Worm (Caenorhabditis elegans): Measurements from ENCODE around the gene ugt-67.
A peak's percentile ranks its signal among the peaks of the same experiment; 100 is the strongest.

Gene ugt-67

DNA sequence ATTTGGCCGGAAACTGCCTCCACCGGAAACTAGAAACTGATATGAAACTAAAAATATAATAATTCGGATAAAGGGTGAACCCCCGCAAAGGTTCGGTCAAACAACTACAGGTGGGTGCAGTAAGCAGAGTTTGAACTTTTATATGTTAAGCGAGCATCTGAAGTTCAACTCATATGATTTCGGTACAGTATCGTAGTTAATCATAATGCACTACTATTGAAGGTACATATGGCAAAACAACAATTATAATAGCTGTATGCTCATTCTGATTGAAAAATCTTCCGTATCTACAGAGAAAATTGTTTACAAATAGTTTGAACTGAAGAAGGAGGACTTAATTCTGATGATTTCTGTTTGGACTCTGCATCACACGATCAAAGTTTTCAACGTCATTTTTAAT is 32.1 kb downstream of the ugt-67 start:
- TF ChIP-seq mdl-1 (tag; optimal IDR thresholded peaks at IDR 0.05) (no peak), efl-3 (GFP tag; optimal IDR thresholded peaks at IDR 0.05) (no peak), blmp-1 (tag; optimal IDR thresholded peaks at IDR 0.05) (no peak), sox-4 (tag; optimal IDR thresholded peaks at IDR 0.05) (no peak), aly-2 (tag; optimal IDR thresholded peaks at IDR 0.05) (no peak), nhr-84 (tag; optimal IDR thresholded peaks at IDR 0.05) (no peak), dsc-1 (tag; optimal IDR thresholded peaks at IDR 0.05) (no peak), egl-13 (tag; optimal IDR thresholded peaks at IDR 0.05) (no peak), rnt-1 (tag; optimal IDR thresholded peaks at IDR 0.05) (no peak), aha-1 (tag; optimal IDR thresholded peaks at IDR 0.05) (no peak), Y116A8C.19 (tag; optimal IDR thresholded peaks at IDR 0.05; ENCODE audit: borderline replicate concordance) (no peak), tlp-1 (tag; optimal IDR thresholded peaks at IDR 0.05) (no peak), ceh-8 (GFP tag; optimal IDR thresholded peaks at IDR 0.05) (no peak), dpl-1 (GFP tag; optimal IDR thresholded peaks at IDR 0.05) (no peak), nhr-20 (tag; optimal IDR thresholded peaks at IDR 0.05) (no peak), nhr-11 (tag; optimal IDR thresholded peaks at IDR 0.05) (no peak), ztf-11 (tag; optimal IDR thresholded peaks at IDR 0.05) (no peak), ceh-88 (GFP tag; IDR thresholded peaks at IDR 0.05) (no peak)

ce11 chrV:4934406-4934805 is 33.2 kb downstream of the ugt-67 start, which contains the start of gene catp-2:
Gene catp-2, plus strand, starts transcription at chrV:4934706.
- TF ChIP-seq isw-1 (GFP tag; IDR thresholded peaks at IDR 0.05) (no peak), dpl-1 (GFP tag; optimal IDR thresholded peaks at IDR 0.05) (no peak), unc-30 (tag; optimal IDR thresholded peaks at IDR 0.05) (no peak), rnt-1 (tag; optimal IDR thresholded peaks at IDR 0.05) (no peak), lin-13 (GFP tag; optimal IDR thresholded peaks at IDR 0.05) (no peak), sptf-1 (tag; optimal IDR thresholded peaks at IDR 0.05) (no peak), F16B12.6 (tag; optimal IDR thresholded peaks at IDR 0.05) (no peak), nhr-237 (tag; optimal IDR thresholded peaks at IDR 0.05) (no peak), snu-23 (GFP tag; optimal IDR thresholded peaks at IDR 0.05) (no peak), pag-3 (tag; optimal IDR thresholded peaks at IDR 0.05; ENCODE audit: borderline replicate concordance, insufficient read depth) (no peak), egl-13 (tag; optimal IDR thresholded peaks at IDR 0.05) (no peak), hlh-4 (tag; optimal IDR thresholded peaks at IDR 0.05) (no peak), aha-1 (tag; optimal IDR thresholded peaks at IDR 0.05) (no peak), ztf-4 (tag; optimal IDR thresholded peaks at IDR 0.05) (no peak), nhr-47 (tag; optimal IDR thresholded peaks at IDR 0.05) (no peak), fkh-8 (tag; optimal IDR thresholded peaks at IDR 0.05) (no peak), swsn-7 (tag; optimal IDR thresholded peaks at IDR 0.05) (no peak), pax-3 (tag; optimal IDR thresholded peaks at IDR 0.05) (no peak)

- TF ChIP-seq elt-2 (tag; optimal IDR thresholded peaks at IDR 0.05) = peak; percentile 60
- TF ChIP-seq nhr-12 (tag; optimal IDR thresholded peaks at IDR 0.05) = no peak
- TF ChIP-seq pqm-1 (tag; optimal IDR thresholded peaks at IDR 0.05) = peak; percentile 19
- TF ChIP-seq unc-86 (tag; optimal IDR thresholded peaks at IDR 0.05) = no peak
- no peak for TF ChIP-seq Y116A8C.19 (tag; optimal IDR thresholded peaks at IDR 0.05; ENCODE audit: borderline replicate concordance)
- TF ChIP-seq ztf-4 (tag; optimal IDR thresholded peaks at IDR 0.05) = no peak
These were observed 33.9 kb downstream of the ugt-67 start for ce11 chrV:4935096-4935495.

DNA sequence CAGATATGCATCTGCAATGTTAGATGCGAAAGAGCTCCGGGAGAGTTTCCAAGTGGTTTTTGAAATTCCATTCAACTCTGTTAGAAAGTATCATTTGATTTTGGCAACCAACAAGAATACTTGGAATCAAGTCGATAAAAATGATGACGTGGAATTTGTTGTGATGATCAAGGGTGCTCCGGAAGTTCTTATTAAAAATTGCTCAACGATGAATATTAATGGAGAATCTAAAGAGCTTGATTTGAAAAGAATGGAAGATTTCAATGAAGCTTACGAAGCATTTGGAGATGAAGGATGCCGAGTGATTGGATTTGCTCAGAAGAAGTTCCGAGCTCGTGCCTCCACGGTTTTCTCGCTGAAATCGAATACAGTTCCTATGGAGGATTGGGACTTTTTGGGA is 36.2 kb downstream of the ugt-67 start:
- TF ChIP-seq lin-13 (GFP tag; optimal IDR thresholded peaks at IDR 0.05) (no peak), isw-1 (GFP tag; IDR thresholded peaks at IDR 0.05) (no peak)

ce11 chrV:4944219-4944618 is 43.0 kb downstream of the ugt-67 start, which contains the start of gene str-211:
Gene str-211, minus strand, starts transcription at chrV:4944319.
- no peak for TF ChIP-seq egl-13 (tag; optimal IDR thresholded peaks at IDR 0.05)
- TF ChIP-seq skn-1 (tag; optimal IDR thresholded peaks at IDR 0.05) = no peak
- no peak for TF ChIP-seq swsn-7 (tag; optimal IDR thresholded peaks at IDR 0.05)
- no peak for TF ChIP-seq hpl-2 (GFP tag; optimal IDR thresholded peaks at IDR 0.05)
- TF ChIP-seq lin-15B (tag; optimal IDR thresholded peaks at IDR 0.05) = no peak
- no peak for TF ChIP-seq tbx-2 (tag; optimal IDR thresholded peaks at IDR 0.05)
- TF ChIP-seq zip-4 (GFP tag; optimal IDR thresholded peaks at IDR 0.05) = no peak
- TF ChIP-seq Y116A8C.19 (tag; optimal IDR thresholded peaks at IDR 0.05; ENCODE audit: borderline replicate concordance) = no peak
- TF ChIP-seq ama-1 (optimal IDR thresholded peaks at IDR 0.05) = no peak
- no peak for TF ChIP-seq lsy-2 (tag; optimal IDR thresholded peaks at IDR 0.05)
- TF ChIP-seq snu-23 (GFP tag; optimal IDR thresholded peaks at IDR 0.05) = no peak
- no peak for TF ChIP-seq nhr-20 (tag; optimal IDR thresholded peaks at IDR 0.05)
- TF ChIP-seq pag-3 (tag; optimal IDR thresholded peaks at IDR 0.05; ENCODE audit: borderline replicate concordance, insufficient read depth) = no peak
- TF ChIP-seq alr-1 (tag; optimal IDR thresholded peaks at IDR 0.05; ENCODE audit: borderline replicate concordance) = no peak
- TF ChIP-seq ceh-88 (GFP tag; IDR thresholded peaks at IDR 0.05) = no peak

All from whole organism, L1 larva.